Fruit fly (Drosophila melanogaster) ovary, adult (tissue): ENCODE measurements around the gene Ssu72.

Source experiments
- CG17801 ChIP-seq: fragments of 200-800 bp; optimal IDR thresholded peaks from 2 replicates; lab custom pipeline; 2019; ENCODE audit warnings: missing biosample characterization, mild to moderate bottlenecking, missing genetic modification characterization, moderate library complexity; ENCODE audit not compliant: partially characterized antibody

Gene Ssu72

dm6 chrX:19663859-19664728 lies at the start of gene Ssu72, which contains the start of gene CG14223:
Ssu72 (plus strand) TSS chrX:19664561.
CG14223 (minus strand) TSS chrX:19663971.
- no peak for TF ChIP-seq CG17801 (GFP tag; lab: Kevin White, UChicago)

dm6 chrX:19615990-19616663 lies 48.2 kb upstream of the Ssu72 start, which contains the start of gene CG14210:
CG14210 (plus strand) TSS chrX:19616196.
- no peak for TF ChIP-seq CG17801 (GFP tag; lab: Kevin White, UChicago)

dm6 chrX:19618183-19618740 lies 46.1 kb upstream of the Ssu72 start, which contains the start of the genes Pstk and Tim9b:
Pstk (minus strand) TSS chrX:19618537.
Tim9b (minus strand) TSS chrX:19618537.
- no peak for TF ChIP-seq CG17801 (GFP tag; lab: Kevin White, UChicago)

- no peak for TF ChIP-seq CG17801 (GFP tag; lab: Kevin White, UChicago)
Observed at dm6 chrX:19621145-19621544, 43.2 kb upstream of the Ssu72 start, which contains the start of gene CG14221. CG14221 (minus strand) TSS chrX:19621245.

dm6 chrX:19622924-19623323 lies 41.4 kb upstream of the Ssu72 start, which contains the start of the genes Naa20A and MKP-4:
Naa20A (minus strand) TSS chrX:19623074.
MKP-4 (plus strand) TSS chrX:19623114.
- TF ChIP-seq CG17801 (GFP tag; lab: Kevin White, UChicago): no peak

- TF ChIP-seq CG17801 (GFP tag; lab: Kevin White, UChicago): no peak
Observed at dm6 chrX:19625405-19625804, 39.0 kb upstream of the Ssu72 start, which contains the start of gene CG14212. CG14212 (plus strand) TSS chrX:19625705.

dm6 chrX:19631365-19631832 lies 33.0 kb upstream of the Ssu72 start:
- peak; percentile 35 for TF ChIP-seq CG17801 (GFP tag; lab: Kevin White, UChicago)

dm6 chrX:19637002-19637420 lies 27.4 kb upstream of the Ssu72 start:
- TF ChIP-seq CG17801 (GFP tag; lab: Kevin White, UChicago): no peak

dm6 chrX:19637434-19638327 lies 26.7 kb upstream of the Ssu72 start:
- TF ChIP-seq CG17801 (GFP tag; lab: Kevin White, UChicago): peak; percentile 25

dm6 chrX:19638328-19638940 lies 25.9 kb upstream of the Ssu72 start, which contains the start of gene Rcd-1:
Rcd-1 (plus strand) TSS chrX:19638767.
- TF ChIP-seq CG17801 (GFP tag; lab: Kevin White, UChicago): no peak

dm6 chrX:19640707-19641248 lies 23.6 kb upstream of the Ssu72 start:
- no peak for TF ChIP-seq CG17801 (GFP tag; lab: Kevin White, UChicago)

dm6 chrX:19642819-19643504 lies 21.4 kb upstream of the Ssu72 start, which contains the start of the genes CG12237 and Sec61gamma:
CG12237 (minus strand) TSS chrX:19642869.
Sec61gamma (plus strand) TSS chrX:19643327.
- TF ChIP-seq CG17801 (GFP tag; lab: Kevin White, UChicago): peak; percentile 45
